Fruit fly (Drosophila melanogaster) whole organism, embryonic: ENCODE results near the gene Aatf.

ENCODE experiments used
- Asciz ChIP-seq: fragments of 200-800 bp; sonication (Bioruptor generic); optimal IDR thresholded peaks from 2 replicates; lab custom pipeline; 2017; ENCODE audit warnings: missing biosample characterization, mild to moderate bottlenecking, missing genetic modification characterization, missing genetic modification reagents
- CG10267 ChIP-seq: fragments of 200-800 bp; sonication (Bioruptor generic); optimal IDR thresholded peaks from 2 replicates; lab custom pipeline; 2018; ENCODE audit warnings: missing biosample characterization, mild to moderate bottlenecking, missing genetic modification characterization, moderate library complexity
- CG10321 ChIP-seq: fragments of 200-800 bp; sonication (Bioruptor generic); IDR thresholded peaks from 2 replicates; pipeline ENCODE4 v1.3.6; 2022; ENCODE audit warnings: missing biosample characterization, missing genetic modification characterization
- CG10431 ChIP-seq: fragments of 200-800 bp; sonication (Bioruptor generic); optimal IDR thresholded peaks from 3 replicates; lab custom pipeline; 2018; ENCODE audit warnings: missing biosample characterization, mild to moderate bottlenecking, missing genetic modification characterization
- CG10654 ChIP-seq: fragments of 200-800 bp; sonication (Bioruptor generic); optimal IDR thresholded peaks from 2 replicates; lab custom pipeline; 2016; ENCODE audit warnings: missing biosample characterization, missing genetic modification characterization
- CG12391 ChIP-seq: fragments of 200-800 bp; sonication (Bioruptor generic); optimal IDR thresholded peaks from 3 replicates; lab custom pipeline; 2018; ENCODE audit warnings: missing biosample characterization, mild to moderate bottlenecking, missing genetic modification characterization, moderate library complexity
- CG12659 ChIP-seq: fragments of 200-800 bp; sonication (Bioruptor generic); optimal IDR thresholded peaks from 3 replicates; lab custom pipeline; 2017; ENCODE audit warnings: mild to moderate bottlenecking, missing biosample characterization, missing genetic modification reagents, missing genetic modification characterization
- CG13296 ChIP-seq: fragments of 200-800 bp; sonication (Bioruptor generic); optimal IDR thresholded peaks from 3 replicates; lab custom pipeline; 2018; ENCODE audit warnings: missing biosample characterization, mild to moderate bottlenecking, missing genetic modification characterization
- CG14050 ChIP-seq: fragments of 200-800 bp; sonication (Bioruptor generic); IDR thresholded peaks from 3 replicates; pipeline ENCODE4 v1.3.6; 2022; ENCODE audit warnings: missing biosample characterization, missing genetic modification characterization
- CG1529 ChIP-seq: fragments of 200-800 bp; sonication (Bioruptor generic); optimal IDR thresholded peaks from 3 replicates; lab custom pipeline; 2018; ENCODE audit warnings: missing biosample characterization, missing genetic modification characterization
- CG15696 ChIP-seq: fragments of 200-800 bp; sonication (Bioruptor generic); optimal IDR thresholded peaks from 2 replicates; lab custom pipeline; 2019; ENCODE audit warnings: missing biosample characterization, mild to moderate bottlenecking, missing genetic modification characterization, moderate library complexity
- CG16815 ChIP-seq: fragments of 200-800 bp; sonication (Bioruptor generic); optimal IDR thresholded peaks from 3 replicates; lab custom pipeline; 2017; ENCODE audit warnings: missing biosample characterization, mild to moderate bottlenecking, missing genetic modification characterization
- CG17568 ChIP-seq: fragments of 200-800 bp; sonication (Bioruptor generic); optimal IDR thresholded peaks from 2 replicates; lab custom pipeline; 2018; ENCODE audit warnings: missing biosample characterization, mild to moderate bottlenecking, missing genetic modification characterization, moderate library complexity
- CG17802 ChIP-seq: fragments of 200-800 bp; sonication (Bioruptor generic); optimal IDR thresholded peaks from 2 replicates; lab custom pipeline; 2018; ENCODE audit warnings: missing biosample characterization, mild to moderate bottlenecking, missing genetic modification characterization, moderate library complexity
- CG2712 ChIP-seq: fragments of 200-800 bp; optimal IDR thresholded peaks from 3 replicates; lab custom pipeline; 2019; ENCODE audit warnings: missing biosample characterization, mild to moderate bottlenecking, missing genetic modification characterization, moderate library complexity
- CG2889 ChIP-seq: fragments of 200-800 bp; sonication (Bioruptor generic); IDR thresholded peaks from 3 replicates; pipeline ENCODE4 v1.3.6; 2022; ENCODE audit warnings: missing biosample characterization, missing genetic modification characterization
- CG3281 ChIP-seq: fragments of 200-800 bp; sonication (Bioruptor generic); optimal IDR thresholded peaks from 3 replicates; lab custom pipeline; 2017; ENCODE audit warnings: missing biosample characterization, mild to moderate bottlenecking, missing genetic modification characterization
- CG3838 ChIP-seq: fragments of 200-800 bp; sonication (Bioruptor generic); optimal IDR thresholded peaks from 3 replicates; lab custom pipeline; 2016; ENCODE audit warnings: missing biosample characterization, missing genetic modification characterization
- CG4360 ChIP-seq: fragments of 200-800 bp; sonication (Bioruptor generic); IDR thresholded peaks from 2 replicates; pipeline ENCODE4 v1.3.6; 2022; ENCODE audit warnings: missing biosample characterization, missing genetic modification characterization
- CG9727 ChIP-seq: fragments of 200-800 bp; sonication (Bioruptor generic); optimal IDR thresholded peaks from 3 replicates; lab custom pipeline; 2017; ENCODE audit warnings: missing biosample characterization, mild to moderate bottlenecking, missing genetic modification characterization
- D19A ChIP-seq: fragments of 200-800 bp; optimal IDR thresholded peaks from 3 replicates; lab custom pipeline; 2019; ENCODE audit warnings: missing biosample characterization, mild to moderate bottlenecking, missing genetic modification characterization, moderate library complexity
- Doc3 ChIP-seq: fragments of 200-800 bp; sonication (Bioruptor generic); IDR thresholded peaks from 3 replicates; pipeline ENCODE4 v1.3.6; 2022; ENCODE audit warnings: missing biosample characterization, missing genetic modification characterization; ENCODE audit not compliant: partially characterized antibody
- Dref ChIP-seq: fragments of 200-800 bp; sonication (Bioruptor generic); IDR thresholded peaks from 2 replicates; pipeline ENCODE4 v1.3.6; 2022; ENCODE audit warnings: missing biosample characterization, missing genetic modification characterization
- Ets97D ChIP-seq: fragments of 200-800 bp; sonication (Bioruptor generic); optimal IDR thresholded peaks from 3 replicates; lab custom pipeline; 2016; ENCODE audit warnings: missing biosample characterization, missing genetic modification characterization
- GATAe ChIP-seq: fragments of 200-800 bp; sonication (Bioruptor generic); conservative IDR thresholded peaks from 2 replicates; pipeline ENCODE4 v1.3.6; 2022; ENCODE audit warnings: missing biosample characterization, missing genetic modification characterization
- Hr51 ChIP-seq, 2 experiments: fragments of 200-800 bp; sonication (Bioruptor generic); optimal IDR thresholded peaks; 2 replicates in 1 of 2; 3 replicates in 1 of 2; lab custom pipeline; 2016 to 2018; ENCODE audit warnings: missing biosample characterization in 2 of 2, missing genetic modification characterization in 2 of 2, mild to moderate bottlenecking in 1 of 2, moderate library complexity in 1 of 2
- Lim3 ChIP-seq: fragments of 200-800 bp; sonication (Bioruptor generic); IDR thresholded peaks from 2 replicates; pipeline ENCODE4 v1.3.6; 2022; ENCODE audit warnings: missing biosample characterization, missing genetic modification characterization
- Max ChIP-seq: fragments of 200-800 bp; sonication (Bioruptor generic); optimal IDR thresholded peaks from 2 replicates; lab custom pipeline; 2016; ENCODE audit warnings: missing biosample characterization, mild to moderate bottlenecking, missing genetic modification characterization
- NfI ChIP-seq: fragments of 200-800 bp; sonication (Bioruptor generic); optimal IDR thresholded peaks from 3 replicates; lab custom pipeline; 2018; ENCODE audit warnings: missing biosample characterization, mild to moderate bottlenecking, missing genetic modification characterization, moderate library complexity
- Oaz ChIP-seq: fragments of 200-800 bp; sonication (Bioruptor generic); IDR thresholded peaks from 2 replicates; pipeline ENCODE4 v1.3.6; 2022; ENCODE audit warnings: missing biosample characterization, missing genetic modification characterization
- Rfx ChIP-seq: fragments of 200-800 bp; sonication (Bioruptor generic); IDR thresholded peaks from 2 replicates; pipeline ENCODE4 v1.3.6; 2022; ENCODE audit warnings: missing biosample characterization, missing genetic modification characterization
- Sry-δ ChIP-seq: fragments of 200-800 bp; sonication (Bioruptor generic); optimal IDR thresholded peaks from 2 replicates; lab custom pipeline; 2016; ENCODE audit warnings: missing biosample characterization, missing genetic modification characterization
- Trl ChIP-seq, 3 experiments: fragments of >200 bp in 2 of 3; fragments of 200-800 bp in 1 of 3; sonication (Bioruptor generic) in 1 of 3; optimal IDR thresholded peaks; 2 replicates in 1 of 3; 3 replicates in 2 of 3; lab custom pipeline; 2016 to 2017; ENCODE audit warnings: missing biosample characterization in 1 of 3, missing genetic modification characterization in 1 of 3
- br ChIP-seq: fragments of >200 bp; optimal IDR thresholded peaks from 2 replicates; lab custom pipeline; 2017
- bsh ChIP-seq, 2 experiments: fragments of 200-800 bp; sonication (Bioruptor generic); optimal IDR thresholded peaks; 2 replicates each; lab custom pipeline; 2017 to 2018; ENCODE audit warnings: mild to moderate bottlenecking in 2 of 2, missing biosample characterization in 2 of 2, missing genetic modification characterization in 2 of 2, moderate library complexity in 1 of 2
- crp ChIP-seq, 2 experiments: fragments of 200-800 bp; sonication (Bioruptor generic); optimal IDR thresholded peaks; 2 replicates in 1 of 2; 3 replicates in 1 of 2; lab custom pipeline; 2017; ENCODE audit warnings: missing biosample characterization in 2 of 2, missing genetic modification characterization in 2 of 2, mild to moderate bottlenecking in 1 of 2, moderate library complexity in 1 of 2
- fd102C ChIP-seq: fragments of 200-800 bp; sonication (Bioruptor generic); optimal IDR thresholded peaks from 2 replicates; lab custom pipeline; 2018; ENCODE audit warnings: missing biosample characterization, mild to moderate bottlenecking, missing genetic modification characterization, moderate library complexity
- gcm2 ChIP-seq: fragments of 200-800 bp; sonication (Bioruptor generic); optimal IDR thresholded peaks from 2 replicates; lab custom pipeline; 2016; ENCODE audit warnings: missing biosample characterization, missing genetic modification characterization
- grn ChIP-seq: fragments of 200-800 bp; sonication (Bioruptor generic); optimal IDR thresholded peaks from 3 replicates; lab custom pipeline; 2017; ENCODE audit warnings: missing biosample characterization, missing genetic modification characterization
- hb ChIP-seq: fragments of 200-800 bp; sonication (Bioruptor generic); IDR thresholded peaks from 3 replicates; pipeline ENCODE4 v1.3.6; 2022; ENCODE audit warnings: missing biosample characterization, missing genetic modification characterization; ENCODE audit not compliant: partially characterized antibody
- her ChIP-seq: fragments of 200-800 bp; sonication (Bioruptor generic); optimal IDR thresholded peaks from 2 replicates; lab custom pipeline; 2016; ENCODE audit warnings: missing biosample characterization, missing genetic modification characterization
- lbe ChIP-seq: fragments of 200-800 bp; sonication (Bioruptor generic); optimal IDR thresholded peaks from 2 replicates; lab custom pipeline; 2016; ENCODE audit warnings: missing biosample characterization, mild to moderate bottlenecking, missing genetic modification characterization
- nerfin-2 ChIP-seq: fragments of 200-800 bp; sonication (Bioruptor generic); IDR thresholded peaks from 2 replicates; pipeline ENCODE4 v1.3.6; 2022; ENCODE audit warnings: missing biosample characterization, missing genetic modification characterization; ENCODE audit not compliant: partially characterized antibody
- nmo ChIP-seq: fragments of 200-800 bp; sonication (Bioruptor generic); optimal IDR thresholded peaks from 2 replicates; lab custom pipeline; 2018; ENCODE audit warnings: missing biosample characterization, mild to moderate bottlenecking, missing genetic modification characterization, moderate library complexity
- onecut ChIP-seq: fragments of 200-800 bp; sonication (Bioruptor generic); IDR thresholded peaks from 2 replicates; pipeline ENCODE4 v1.3.6; 2022; ENCODE audit warnings: missing biosample characterization, missing genetic modification characterization
- tll ChIP-seq, 2 experiments: fragments of 200-800 bp in 1 of 2; fragments of >200 bp in 1 of 2; sonication (Bioruptor generic) in 1 of 2; optimal IDR thresholded peaks; 2 replicates each; lab custom pipeline; 2017 to 2019; ENCODE audit warnings: missing biosample characterization in 2 of 2, missing genetic modification characterization in 2 of 2, mild to moderate bottlenecking in 1 of 2, moderate library complexity in 1 of 2
- toy ChIP-seq: fragments of 200-800 bp; sonication (Bioruptor generic); IDR thresholded peaks from 2 replicates; pipeline ENCODE4 v1.3.6; 2022; ENCODE audit warnings: missing biosample characterization, missing genetic modification characterization
- trem ChIP-seq: fragments of 200-800 bp; optimal IDR thresholded peaks from 3 replicates; lab custom pipeline; 2019; ENCODE audit warnings: missing biosample characterization, mild to moderate bottlenecking, missing genetic modification characterization, moderate library complexity
- tx ChIP-seq: fragments of 200-800 bp; sonication (Bioruptor generic); optimal IDR thresholded peaks from 2 replicates; lab custom pipeline; 2016; ENCODE audit warnings: missing biosample characterization, missing genetic modification characterization
- vnd ChIP-seq: fragments of 200-800 bp; sonication (Bioruptor generic); IDR thresholded peaks from 3 replicates; pipeline ENCODE4 v1.3.6; 2022; ENCODE audit warnings: missing biosample characterization, missing genetic modification characterization; ENCODE audit not compliant: partially characterized antibody

The Aatf gene

dm6 chr2L:6698387-6698786 lies 19.0 kb upstream of the Aatf start (continued):
- no peak for TF ChIP-seq Trl (optimal IDR thresholded peaks at IDR 0.05; lab: Kevin White, UChicago)
- TF ChIP-seq Trl (GFP tag; optimal IDR thresholded peaks at IDR 0.05; lab: Kevin White, UChicago): no peak
- TF ChIP-seq toy: no peak
- peak in 1 of 2 experiments; percentile 63 for TF ChIP-seq Hr51 (GFP tag; optimal IDR thresholded peaks at IDR 0.05; lab: Kevin White, UChicago)
- TF ChIP-seq lbe: peak; percentile 40
- no peak for TF ChIP-seq tx
- TF ChIP-seq CG1529 (GFP tag; lab: Kevin White, UChicago): no peak
- TF ChIP-seq onecut: no peak
- TF ChIP-seq CG10431 (GFP tag; lab: Kevin White, UChicago): no peak
- no peak for TF ChIP-seq CG4360 (GFP tag; lab: Robert Waterston, UW)
- no peak for TF ChIP-seq gcm2 (GFP tag; lab: Kevin White, UChicago)
- TF ChIP-seq CG10267 (tag; lab: Kevin White, UChicago): peak; percentile 18
- no peak for TF ChIP-seq CG17568
- TF ChIP-seq CG3838 (GFP tag; lab: Kevin White, UChicago): no peak
- TF ChIP-seq nmo: peak; percentile 39
- no peak for TF ChIP-seq br
- peak in 1 of 2 experiments; percentile 52 for TF ChIP-seq bsh (GFP tag; optimal IDR thresholded peaks at IDR 0.05; lab: Kevin White, UChicago)
- TF ChIP-seq Lim3 (GFP tag; lab: Robert Waterston, UW): no peak
- no peak for TF ChIP-seq hb (GFP tag; lab: Robert Waterston, UW)
- TF ChIP-seq GATAe: no peak
- TF ChIP-seq Asciz: peak; percentile 30
- TF ChIP-seq CG13296 (GFP tag; lab: Kevin White, UChicago): no peak
- no peak for TF ChIP-seq CG3281 (GFP tag; lab: Kevin White, UChicago)
- peak; percentile 61 for TF ChIP-seq CG2712 (tag; lab: Kevin White, UChicago)
- no peak for TF ChIP-seq grn
- TF ChIP-seq nerfin-2 (GFP tag; lab: Robert Waterston, UW): no peak
- peak; percentile 14 for TF ChIP-seq Max (GFP tag; lab: Kevin White, UChicago)
- TF ChIP-seq Dref: no peak
- TF ChIP-seq CG10321 (GFP tag; lab: Robert Waterston, UW): no peak
- no peak for TF ChIP-seq Sry-δ (GFP tag; lab: Kevin White, UChicago)
- peak; percentile 40 for TF ChIP-seq CG12391 (tag; lab: Kevin White, UChicago)
- TF ChIP-seq CG12659: no peak
- TF ChIP-seq CG16815: no peak
- TF ChIP-seq CG17802: no peak
- TF ChIP-seq D19A (tag; lab: Kevin White, UChicago): peak; percentile 11
- TF ChIP-seq CG2889 (GFP tag; lab: Robert Waterston, UW): peak; percentile 51; the same call in 1 of the 3 replicates
- TF ChIP-seq CG9727: peak; percentile 62
- peak; percentile 4 for TF ChIP-seq trem
- TF ChIP-seq Doc3 (GFP tag; lab: Robert Waterston, UW): no peak
- 0 out of 2 replicates have a peak, but pooled peaks have one; percentile 32 for TF ChIP-seq Oaz (GFP tag; lab: Robert Waterston, UW)
- peak; percentile 64 for TF ChIP-seq Rfx
- TF ChIP-seq tll (GFP tag; optimal IDR thresholded peaks at IDR 0.05; lab: Kevin White, UChicago): no peak
- TF ChIP-seq vnd (GFP tag; lab: Robert Waterston, UW): no peak
- TF ChIP-seq CG10654: peak; percentile 20
- TF ChIP-seq fd102C (GFP tag; lab: Kevin White, UChicago): no peak
- no peak for TF ChIP-seq Ets97D (GFP tag; lab: Kevin White, UChicago)
- TF ChIP-seq CG14050 (GFP tag; lab: Robert Waterston, UW): peak; percentile 40; the same call in 1 of the 3 replicates
- no peak for TF ChIP-seq her
- TF ChIP-seq NfI (GFP tag; lab: Kevin White, UChicago): peak; percentile 27
- peak; percentile 5 for TF ChIP-seq CG15696 (tag; lab: Kevin White, UChicago)
- no peak for TF ChIP-seq crp (GFP tag; optimal IDR thresholded peaks at IDR 0.05; lab: Kevin White, UChicago)
